Fruit fly (Drosophila melanogaster): Measurements from ENCODE around the gene BI-1.
A peak's percentile ranks its signal among the peaks of the same experiment; 100 is the strongest.

DNA sequence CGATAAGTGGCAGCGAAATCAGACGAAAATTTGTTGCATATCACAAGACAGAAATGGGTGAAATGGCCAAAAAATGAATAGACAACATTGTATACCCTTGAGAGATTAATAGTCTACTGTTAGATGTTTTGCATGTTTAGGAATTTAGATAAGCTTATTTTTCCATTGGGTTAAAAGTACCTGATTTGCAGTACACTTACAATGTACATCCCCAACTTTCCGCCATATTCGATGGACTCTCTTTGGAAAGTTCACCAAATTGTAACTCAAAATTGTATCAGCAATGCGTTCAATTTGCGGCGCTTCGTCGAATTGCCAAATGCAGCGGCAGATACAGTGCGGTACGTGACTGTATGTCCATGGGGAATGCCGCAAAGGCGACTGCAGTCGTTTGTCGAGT is 25.6 kb upstream of the BI-1 start:
- TF ChIP-seq Sox102F (GFP tag; optimal IDR thresholded peaks at IDR 0.05) (no peak), Smox (GFP tag; optimal IDR thresholded peaks at IDR 0.05) (no peak), Gug (GFP tag; IDR thresholded peaks at IDR 0.05) (no peak), svp (GFP tag) (no peak), CG1621 (tag; optimal IDR thresholded peaks at IDR 0.05) (no peak), Ets96B (tag; optimal IDR thresholded peaks at IDR 0.05) (no peak), CG10669 (GFP tag; optimal IDR thresholded peaks at IDR 0.05) (no peak), CG6854 (GFP tag; optimal IDR thresholded peaks at IDR 0.05) (no peak), eg (GFP tag; IDR thresholded peaks at IDR 0.05) (peak; percentile 60; the same call in 2 of the 3 replicates), CG11902 (GFP tag; optimal IDR thresholded peaks at IDR 0.05) (no peak)
